Fruit fly (Drosophila melanogaster): Measurements from ENCODE around the gene CG15443.

CG15443 gene

dm6 chr2L:4458119-4459056, 4.9 kb downstream of the CG15443 start, which contains the start of gene RpL27A (continued):
- TF ChIP-seq CG13123 (GFP tag; optimal IDR thresholded peaks at IDR 0.05), result peak; percentile 99
- TF ChIP-seq zf30C (GFP tag; optimal IDR thresholded peaks at IDR 0.05), result peak; percentile 53
- peak; percentile 56 for TF ChIP-seq MBD-R2 (GFP tag; IDR thresholded peaks at IDR 0.05)
- TF ChIP-seq Fer3 (tag; optimal IDR thresholded peaks at IDR 0.05), result peak; percentile 72
- TF ChIP-seq Fer2 (tag; optimal IDR thresholded peaks at IDR 0.05), result peak; percentile 30
- TF ChIP-seq CG31388 (GFP tag; optimal IDR thresholded peaks at IDR 0.05), result peak; percentile 32
- peak; percentile 68 for TF ChIP-seq sd (tag; optimal IDR thresholded peaks at IDR 0.05)
- TF ChIP-seq sens (GFP tag), result peak; percentile 82
- TF ChIP-seq Vsx1 (GFP tag; optimal IDR thresholded peaks at IDR 0.05), result peak; percentile 74
- peak; percentile 46; the same call in 1 of the 2 replicates for TF ChIP-seq CG17612 (GFP tag; IDR thresholded peaks at IDR 0.05)
- TF ChIP-seq CG4854 (GFP tag; optimal IDR thresholded peaks at IDR 0.05), result peak; percentile 61
- TF ChIP-seq br (optimal IDR thresholded peaks at IDR 0.05), result no peak
- peak; percentile 83 for TF ChIP-seq sob (GFP tag; IDR thresholded peaks at IDR 0.05)
- TF ChIP-seq Bgb (GFP tag; IDR thresholded peaks at IDR 0.05; ENCODE audit: partially characterized antibody), result peak; percentile 58
- TF ChIP-seq CG4730 (GFP tag; IDR thresholded peaks at IDR 0.05), result peak; percentile 63
- peak; percentile 70 for TF ChIP-seq rib (GFP tag; IDR thresholded peaks at IDR 0.05)
- peak; percentile 60 for TF ChIP-seq CG1647 (GFP tag; optimal IDR thresholded peaks at IDR 0.05)
- TF ChIP-seq H15 (GFP tag; IDR thresholded peaks at IDR 0.05), result peak; percentile 81
- peak; percentile 93 for TF ChIP-seq Hmr (GFP tag; optimal IDR thresholded peaks at IDR 0.05)
- peak; percentile 75 for TF ChIP-seq CG7839 (tag; optimal IDR thresholded peaks at IDR 0.05)
- peak; percentile 84 for TF ChIP-seq schlank (tag; optimal IDR thresholded peaks at IDR 0.05)
- peak; percentile 65 for TF ChIP-seq ro (GFP tag; IDR thresholded peaks at IDR 0.05)
- peak; percentile 81 for TF ChIP-seq slbo (GFP tag; IDR thresholded peaks at IDR 0.05)
- peak; percentile 12 for TF ChIP-seq da (GFP tag; optimal IDR thresholded peaks at IDR 0.05)
- peak; percentile 60; the same call in 1 of the 2 replicates for TF ChIP-seq CkIIα-i1 (GFP tag; IDR thresholded peaks at IDR 0.05)
- peak; percentile 57 for TF ChIP-seq pho (GFP tag; optimal IDR thresholded peaks at IDR 0.05)
- TF ChIP-seq CG7987 (GFP tag; optimal IDR thresholded peaks at IDR 0.05), result peak; percentile 96
- peak; percentile 66 for TF ChIP-seq disco-r (GFP tag; optimal IDR thresholded peaks at IDR 0.05)
- TF ChIP-seq Hr51 (GFP tag; optimal IDR thresholded peaks at IDR 0.05), result peak; percentile 58 to 72
- peak; percentile 80 for TF ChIP-seq Rx (GFP tag; IDR thresholded peaks at IDR 0.05)
- TF ChIP-seq Mrtf (GFP tag; IDR thresholded peaks at IDR 0.05), result peak; percentile 43; the same call in 1 of the 3 replicates
- TF ChIP-seq Side (GFP tag; optimal IDR thresholded peaks at IDR 0.05), result peak; percentile 78
- peak; percentile 85 for TF ChIP-seq CG33213 (GFP tag; optimal IDR thresholded peaks at IDR 0.05)
- TF ChIP-seq CG16863 (GFP tag; optimal IDR thresholded peaks at IDR 0.05), result peak; percentile 62
- TF ChIP-seq nerfin-1 (tag; optimal IDR thresholded peaks at IDR 0.05), result peak; percentile 63
- TF ChIP-seq CG2202 (tag; optimal IDR thresholded peaks at IDR 0.05), result peak; percentile 77
- peak; percentile 73 for TF ChIP-seq CG6689 (GFP tag; IDR thresholded peaks at IDR 0.05)
- TF ChIP-seq cg (GFP tag; optimal IDR thresholded peaks at IDR 0.05), result no peak
- TF ChIP-seq sna (GFP tag; IDR thresholded peaks at IDR 0.05; ENCODE audit: partially characterized antibody), result peak; percentile 71
- peak; percentile 32 for TF ChIP-seq ind (GFP tag; optimal IDR thresholded peaks at IDR 0.05)
- peak; percentile 53; the same call in 1 of the 3 replicates for TF ChIP-seq CG6791 (GFP tag; IDR thresholded peaks at IDR 0.05; ENCODE audit: partially characterized antibody)
- TF ChIP-seq CG11696 (GFP tag; IDR thresholded peaks at IDR 0.05), result peak; percentile 77
- peak; percentile 73 for TF ChIP-seq pzg (GFP tag; optimal IDR thresholded peaks at IDR 0.05)
- TF ChIP-seq pum (GFP tag; optimal IDR thresholded peaks at IDR 0.05), result peak; percentile 4
- TF ChIP-seq Nf-YA (GFP tag; IDR thresholded peaks at IDR 0.05), result peak; percentile 63
- peak; percentile 66 for TF ChIP-seq az2 (GFP tag; optimal IDR thresholded peaks at IDR 0.05)
- TF ChIP-seq CG14710 (tag; optimal IDR thresholded peaks at IDR 0.05), result peak; percentile 79
- peak; percentile 90 for TF ChIP-seq CG10431 (GFP tag; optimal IDR thresholded peaks at IDR 0.05)
- peak; percentile 64; the same call in 2 of the 3 replicates for TF ChIP-seq so (GFP tag; IDR thresholded peaks at IDR 0.05)

Measured in whole organism, embryonic.